Worm (Caenorhabditis elegans) whole organism, L3 larva: ENCODE data around the gene F23H12.10.

Source experiments
- aly-2 ChIP-seq: fragments of 150-350 bp; optimal IDR thresholded peaks from 2 replicates; lab custom pipeline; 2014; ENCODE audit warnings: missing biosample characterization, missing genetic modification characterization
- egl-27 ChIP-seq: sonication (generic microtip); optimal IDR thresholded peaks from 4 replicates; lab custom pipeline; 2017; ENCODE audit warnings: missing biosample characterization, missing genetic modification reagents, missing genetic modification characterization
- elt-2 ChIP-seq: sonication (generic microtip); optimal IDR thresholded peaks from 2 replicates; lab custom pipeline; 2016; ENCODE audit warnings: missing genetic modification reagents, mild to moderate bottlenecking, missing genetic modification characterization, missing compliant biosample characterization
- nhr-11 ChIP-seq: fragments of 150-350 bp; optimal IDR thresholded peaks from 2 replicates; lab custom pipeline; 2014; ENCODE audit warnings: missing biosample characterization, missing genetic modification characterization
- nhr-12 ChIP-seq: fragments of 150-350 bp; optimal IDR thresholded peaks from 2 replicates; lab custom pipeline; 2014; ENCODE audit warnings: missing biosample characterization, missing genetic modification characterization
- snpc-4 ChIP-seq: fragments of 150-350 bp; optimal IDR thresholded peaks from 2 replicates; lab custom pipeline; 2014; ENCODE audit warnings: missing biosample characterization, missing genetic modification characterization
- tbx-2 ChIP-seq: sonication (generic microtip); optimal IDR thresholded peaks from 2 replicates; lab custom pipeline; 2016; ENCODE audit warnings: mild to moderate bottlenecking, missing genetic modification characterization, missing compliant biosample characterization

ce11 chrV:12411909-12412308, 37.8 kb upstream of the F23H12.10 start, which contains the start of gene cdr-7:
- TF ChIP-seq nhr-12 (tag; lab: Kevin White, UChicago): no peak
- no peak for TF ChIP-seq egl-27
- no peak for TF ChIP-seq elt-2
- no peak for TF ChIP-seq tbx-2 (tag; lab: Kevin White, UChicago)
- no peak for TF ChIP-seq aly-2 (tag; lab: Kevin White, UChicago)
- no peak for TF ChIP-seq nhr-11 (tag; lab: Kevin White, UChicago)
- no peak for TF ChIP-seq snpc-4 (tag; lab: Kevin White, UChicago)
